Worm (Caenorhabditis elegans): ENCODE measurements around the gene Y57G7A.2.

Gene Y57G7A.2

ce11 chrII:1301554-1301953 is 5.7 kb downstream of the Y57G7A.2 start, which contains the start of gene glb-31:
glb-31 (minus strand) TSS chrII:1301654.
- TF ChIP-seq unc-62 (GFP tag; optimal IDR thresholded peaks at IDR 0.05): no peak

DNA sequence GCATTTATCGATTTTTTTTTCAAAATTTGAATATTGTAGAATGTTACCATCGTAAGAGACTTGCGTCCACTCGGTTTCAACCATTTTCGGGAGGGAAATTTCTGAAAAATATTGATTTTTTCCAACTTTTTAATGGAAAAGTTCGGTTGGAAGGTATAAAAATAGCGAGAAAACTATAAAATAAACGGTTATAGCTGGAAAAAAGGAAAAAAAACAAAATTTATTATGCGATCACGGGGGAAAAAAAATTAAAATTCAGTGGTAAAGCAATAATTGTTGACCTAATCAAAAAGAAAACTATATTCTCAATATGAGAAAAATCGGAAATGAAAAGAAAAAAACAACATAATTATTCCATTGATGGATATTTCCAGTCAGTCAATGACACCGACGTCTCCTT is 10.2 kb downstream of the Y57G7A.2 start, which contains the start of gene emc-2:
Gene emc-2, minus strand, starts transcription at position 101 of the 400 bp plus-strand sequence.
- TF ChIP-seq unc-62 (GFP tag; optimal IDR thresholded peaks at IDR 0.05): no peak

DNA sequence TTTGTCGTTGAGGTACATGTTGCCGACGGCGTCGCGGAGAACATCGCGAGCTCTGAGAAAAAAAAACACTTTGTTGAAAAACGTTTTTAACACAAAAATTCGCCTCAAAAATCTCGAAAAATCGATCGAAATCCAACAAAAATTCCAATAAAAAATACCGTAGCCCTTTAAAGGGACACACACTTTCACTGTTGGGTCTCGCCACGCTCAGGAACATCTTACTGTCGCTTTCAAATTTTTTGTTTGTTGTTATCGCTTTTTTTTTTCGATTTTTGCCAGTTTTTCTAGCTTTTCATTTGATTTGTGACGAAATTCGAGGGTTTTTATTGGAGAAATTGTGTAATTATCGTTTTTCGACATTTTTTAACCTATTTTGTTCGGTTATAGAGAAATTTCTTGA is 10.7 kb downstream of the Y57G7A.2 start:
- no peak for TF ChIP-seq unc-62 (GFP tag; optimal IDR thresholded peaks at IDR 0.05)

DNA sequence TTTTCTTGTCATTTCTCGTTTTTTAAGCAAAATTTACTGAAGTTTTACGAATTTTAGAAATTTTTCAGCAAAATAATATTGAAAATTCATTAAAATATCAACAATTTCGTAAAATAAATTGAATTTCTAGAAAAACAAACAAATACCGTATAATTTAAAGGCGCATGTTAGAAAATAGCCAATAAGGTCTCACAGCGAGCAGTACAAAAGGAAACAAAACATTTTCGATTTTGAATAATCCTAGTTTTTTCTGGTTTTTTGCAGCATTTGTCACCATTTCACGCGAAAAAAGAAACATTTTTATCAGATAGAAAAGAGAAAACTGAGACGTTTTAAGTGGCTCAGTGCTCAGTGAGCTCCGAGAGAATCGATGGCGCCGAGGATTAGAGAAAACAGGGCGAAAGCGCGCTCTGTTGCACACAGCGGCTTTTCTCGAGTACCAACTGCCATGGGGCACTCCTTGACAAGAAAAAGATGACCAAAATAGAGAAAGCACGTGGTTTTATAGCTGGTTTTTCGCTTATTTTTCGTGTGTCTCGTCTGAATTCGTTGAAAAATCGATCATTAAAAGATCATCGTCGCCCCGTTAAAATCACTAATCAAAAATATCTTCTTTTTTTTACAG is 14.1 kb downstream of the Y57G7A.2 start, which contains the start of the genes alh-6 and fcho-1:
Gene alh-6, minus strand, starts transcription at position 242 of the 625 bp plus-strand sequence.
Gene fcho-1, plus strand, starts transcription at position 624 of the 625 bp plus-strand sequence.
- no peak for TF ChIP-seq unc-62 (GFP tag; optimal IDR thresholded peaks at IDR 0.05)

- no peak for TF ChIP-seq unc-62 (GFP tag; optimal IDR thresholded peaks at IDR 0.05)
Measured at ce11 chrII:1315245-1315644, 19.4 kb downstream of the Y57G7A.2 start.

DNA sequence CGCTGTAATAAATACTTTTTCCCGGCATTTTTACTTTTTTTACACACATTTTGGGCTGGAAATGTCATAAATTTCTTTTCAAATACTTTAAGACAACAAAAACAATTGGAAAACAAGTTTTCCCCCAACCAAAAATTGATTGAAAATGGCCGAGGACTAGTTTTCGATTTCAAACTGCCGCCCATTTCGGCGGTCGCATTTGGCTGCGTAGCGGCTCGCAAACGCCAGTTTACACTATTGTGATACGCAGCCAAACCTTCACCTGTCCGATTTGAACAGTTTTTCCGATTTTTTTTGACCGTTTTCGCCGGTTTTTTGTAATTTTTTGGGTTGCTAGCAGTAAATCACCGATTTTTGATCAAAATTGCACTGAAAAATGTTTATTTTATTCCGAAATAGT is 24.5 kb downstream of the Y57G7A.2 start:
- TF ChIP-seq unc-62 (GFP tag; optimal IDR thresholded peaks at IDR 0.05): no peak

DNA sequence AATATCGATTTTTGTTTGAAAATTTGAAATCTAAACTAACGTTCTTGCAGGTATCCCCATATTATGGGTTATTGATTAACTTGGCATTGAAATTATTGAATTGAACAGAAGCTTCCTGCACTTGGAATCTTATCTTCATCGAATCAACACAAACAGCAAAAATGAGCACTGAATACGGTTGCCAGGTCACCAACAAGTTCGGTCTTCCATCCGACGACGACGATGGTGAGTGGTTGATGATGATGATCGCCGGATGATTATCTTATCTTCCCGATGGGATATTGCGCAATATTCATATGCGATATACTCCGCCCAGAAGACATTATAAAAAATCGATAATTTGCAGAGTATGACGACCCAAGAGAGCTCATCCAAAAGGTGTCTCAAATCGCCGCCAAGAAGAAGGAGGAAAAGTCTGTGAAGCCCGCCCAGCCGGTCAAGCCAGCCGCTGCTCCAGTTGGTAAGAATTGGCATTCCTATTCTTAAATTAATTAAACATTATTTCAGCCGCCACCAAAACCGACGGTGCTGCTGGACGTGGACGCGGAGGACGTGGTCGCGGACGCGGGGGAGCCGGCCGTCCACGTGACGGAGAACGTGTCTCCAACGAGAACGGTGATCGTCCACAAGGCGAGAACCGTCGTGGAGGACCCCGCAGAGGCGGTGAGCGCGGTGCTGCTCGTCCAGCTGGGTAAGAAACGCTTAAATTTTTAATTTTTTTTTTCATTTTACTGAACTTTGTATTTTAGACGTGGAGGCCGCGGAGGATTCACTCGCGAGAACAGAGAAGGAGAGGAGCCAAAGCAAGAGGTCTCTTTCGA is 25.3 kb downstream of the Y57G7A.2 start, which contains the start of gene vig-1:
Gene vig-1, plus strand, starts transcription at position 51 of the 821 bp plus-strand sequence.
- no peak for TF ChIP-seq unc-62 (GFP tag; optimal IDR thresholded peaks at IDR 0.05)

DNA sequence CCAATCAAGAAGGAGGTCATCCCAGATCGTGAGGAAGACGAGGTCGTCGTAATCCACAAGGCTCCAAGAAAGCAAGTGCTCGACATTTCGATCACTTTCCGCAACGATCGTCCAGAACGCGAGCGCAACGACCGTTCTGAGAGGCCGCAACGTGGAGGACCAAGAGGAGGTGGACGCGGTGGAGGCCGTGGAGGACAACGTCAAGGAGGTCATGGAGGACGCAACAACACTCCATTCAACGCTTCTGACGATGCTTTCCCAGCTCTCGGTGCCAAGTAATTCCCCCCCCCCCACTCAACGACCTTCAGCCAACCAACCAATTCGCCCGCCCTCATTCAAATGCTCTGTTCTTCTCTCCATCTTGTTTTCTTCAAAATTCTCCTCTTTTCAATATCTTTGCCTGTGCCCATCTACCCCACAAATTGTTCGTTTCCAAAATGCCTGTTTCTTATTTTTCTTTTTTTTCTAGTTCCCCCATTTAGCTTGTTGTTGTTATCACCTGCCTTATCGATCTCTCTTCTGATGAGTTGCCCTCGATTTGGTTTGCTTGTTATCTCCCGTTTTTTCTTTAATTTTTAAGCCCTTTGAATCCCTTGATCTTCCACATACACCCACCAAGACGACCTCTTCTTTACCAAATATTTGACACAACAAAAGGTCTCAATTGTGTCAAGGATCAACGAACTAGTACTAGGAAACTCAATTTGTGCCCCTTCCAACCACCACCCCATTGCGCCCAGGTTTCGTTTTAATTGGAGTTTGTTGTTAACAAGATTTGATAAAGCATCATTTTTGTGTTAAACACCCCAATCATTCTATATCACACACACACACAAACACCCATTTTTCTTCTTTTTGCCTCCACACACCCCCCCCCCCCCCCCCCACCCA is 26.7 kb downstream of the Y57G7A.2 start:
- TF ChIP-seq unc-62 (GFP tag; optimal IDR thresholded peaks at IDR 0.05): no peak

DNA sequence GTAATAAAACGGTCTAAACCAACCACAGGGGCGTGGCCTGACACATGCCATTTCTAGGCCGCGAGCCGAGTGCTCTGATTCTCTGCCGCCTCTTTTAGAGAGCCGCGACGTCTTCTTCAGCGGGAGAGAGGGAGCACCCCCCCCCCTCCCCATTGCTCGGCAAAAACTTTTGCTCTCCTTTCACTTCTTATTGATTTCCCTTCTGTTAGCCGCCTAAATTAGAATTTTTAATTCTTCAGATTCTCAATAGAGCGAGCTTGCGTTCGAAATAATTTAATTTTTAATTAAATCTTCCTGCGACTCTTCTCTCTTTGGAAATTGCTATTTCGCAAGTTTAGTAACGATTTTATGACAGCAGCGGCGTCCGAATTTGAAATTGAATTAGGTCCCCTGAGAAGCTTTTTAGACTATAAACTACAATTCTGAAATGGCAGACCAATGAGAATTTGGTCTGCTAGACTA is 27.3 kb downstream of the Y57G7A.2 start:
- TF ChIP-seq unc-62 (GFP tag; optimal IDR thresholded peaks at IDR 0.05): no peak

DNA sequence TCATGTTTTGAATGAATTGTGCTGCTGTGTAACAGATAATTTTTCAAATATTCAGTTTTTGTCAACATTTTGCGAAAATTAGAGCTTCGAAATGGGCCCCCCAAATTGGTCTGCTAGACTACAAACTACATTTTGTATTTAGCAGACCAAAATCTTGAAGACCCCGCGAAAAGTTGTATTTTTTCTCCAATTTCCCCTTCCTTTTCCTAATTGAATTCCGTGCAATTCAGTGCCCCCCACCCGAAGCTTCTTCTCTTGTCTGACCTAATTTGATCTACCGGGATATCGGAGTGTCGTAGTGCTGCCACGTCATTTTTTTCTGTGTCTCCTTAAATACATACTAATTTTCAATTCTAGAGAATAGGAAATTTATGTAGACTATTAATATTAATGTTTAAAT is 28.1 kb downstream of the Y57G7A.2 start:
- no peak for TF ChIP-seq unc-62 (GFP tag; optimal IDR thresholded peaks at IDR 0.05)

ce11 chrII:1325604-1326003 is 29.7 kb downstream of the Y57G7A.2 start:
- no peak for TF ChIP-seq unc-62 (GFP tag; optimal IDR thresholded peaks at IDR 0.05)

DNA sequence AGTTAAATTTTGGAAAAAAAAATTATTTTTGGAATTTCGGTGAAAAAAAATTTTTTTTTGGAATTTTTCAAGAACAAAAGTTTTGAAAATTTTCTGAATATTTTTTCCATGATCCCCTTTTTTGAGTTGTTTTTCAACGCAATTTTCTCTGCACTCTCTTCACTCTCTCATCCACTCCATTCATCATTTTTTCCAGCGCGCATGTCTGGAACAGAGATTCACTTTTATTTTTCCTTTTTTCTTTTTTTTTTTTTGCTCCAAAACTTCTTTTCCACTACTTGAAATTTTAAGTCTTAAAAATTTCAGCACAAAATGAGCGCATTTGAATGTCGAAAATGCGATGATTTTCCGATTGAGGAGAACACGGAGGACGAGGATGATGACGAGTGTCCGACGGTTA is 30.8 kb downstream of the Y57G7A.2 start, which contains the start of gene jip-1:
Gene jip-1, plus strand, starts transcription at position 301 of the 400 bp plus-strand sequence.
- no peak for TF ChIP-seq unc-62 (GFP tag; optimal IDR thresholded peaks at IDR 0.05)

DNA sequence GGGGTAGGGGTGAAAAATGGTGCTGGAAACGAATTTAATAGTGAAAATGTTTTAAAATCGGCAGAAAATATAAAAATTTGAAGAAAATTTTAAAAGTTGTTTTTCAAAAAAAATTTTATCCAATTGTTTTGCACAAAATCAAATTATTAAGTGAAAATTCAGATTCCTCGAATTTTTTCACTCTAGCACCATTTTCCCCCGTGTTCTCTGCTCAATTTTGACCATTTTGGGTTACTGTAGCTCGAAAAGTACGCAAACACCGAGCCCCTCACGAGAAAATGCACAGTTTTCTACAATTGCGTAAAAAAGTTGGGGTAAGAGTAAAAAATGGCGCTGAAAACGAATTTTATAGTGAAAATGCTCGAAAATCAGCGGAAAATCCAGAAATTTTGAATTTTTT is 34.0 kb downstream of the Y57G7A.2 start:
- TF ChIP-seq unc-62 (GFP tag; optimal IDR thresholded peaks at IDR 0.05): no peak

ce11 chrII:1338196-1338595 is 42.3 kb downstream of the Y57G7A.2 start:
- TF ChIP-seq unc-62 (GFP tag; optimal IDR thresholded peaks at IDR 0.05): no peak

ce11 chrII:1340049-1340448 is 44.2 kb downstream of the Y57G7A.2 start:
- no peak for TF ChIP-seq unc-62 (GFP tag; optimal IDR thresholded peaks at IDR 0.05)

- no peak for TF ChIP-seq unc-62 (GFP tag; optimal IDR thresholded peaks at IDR 0.05)
Measured at ce11 chrII:1341416-1341815, 45.5 kb downstream of the Y57G7A.2 start.
